Worm (Caenorhabditis elegans) whole organism, L4 larva: ENCODE measurements around the gene Y39E4A.1.

Experiments
- Y5F2A.4 ChIP-seq: fragments of 200-800 bp; sonication (Bioruptor generic); optimal IDR thresholded peaks from 2 replicates; lab custom pipeline; 2018; ENCODE audit warnings: mild to moderate bottlenecking, missing genetic modification characterization, missing compliant biosample characterization
- ZK546.5 ChIP-seq, 2 experiments: sonication (generic microtip); optimal IDR thresholded peaks; 2 replicates each; lab custom pipeline; 2017; ENCODE audit warnings: missing biosample characterization in 2 of 2, missing genetic modification characterization in 2 of 2
- ama-1 ChIP-seq: fragments of 150-350 bp; optimal IDR thresholded peaks from 2 replicates; lab custom pipeline; 2014; ENCODE audit warnings: inconsistent platforms, mixed read lengths
- pha-4 ChIP-seq, 2 experiments: fragments of 150-350 bp in 1 of 2; fragments of 200-800 bp in 1 of 2; sonication (Bioruptor generic) in 1 of 2; IDR thresholded peaks in 1 of 2; optimal IDR thresholded peaks in 1 of 2; 2 replicates each; pipeline versions ENCODE4 v1.3.6 to Lab custom; 2014 to 2022; ENCODE audit warnings: missing genetic modification characterization in 2 of 2, missing genetic modification reagents in 2 of 2, missing biosample characterization in 1 of 2, missing compliant biosample characterization in 1 of 2
- skn-1 ChIP-seq: fragments of 150-350 bp; optimal IDR thresholded peaks from 2 replicates; lab custom pipeline; 2014; ENCODE audit warnings: missing biosample characterization, missing genetic modification characterization
- unc-39 ChIP-seq: sonication (generic microtip); optimal IDR thresholded peaks from 2 replicates; lab custom pipeline; 2017; ENCODE audit warnings: missing biosample characterization, missing genetic modification characterization
- unc-62 ChIP-seq, 3 experiments: fragments of 150-350 bp in 1 of 3; sonication (generic microtip); optimal IDR thresholded peaks in 2 of 3; peaks in 1 of 3; 1 replicate in 1 of 3; 2 replicates in 2 of 3; lab custom pipeline; 2014 to 2017; ENCODE audit warnings: missing biosample characterization in 3 of 3, missing genetic modification characterization in 3 of 3, missing genetic modification reagents in 3 of 3, missing genotype in 1 of 3

DNA sequence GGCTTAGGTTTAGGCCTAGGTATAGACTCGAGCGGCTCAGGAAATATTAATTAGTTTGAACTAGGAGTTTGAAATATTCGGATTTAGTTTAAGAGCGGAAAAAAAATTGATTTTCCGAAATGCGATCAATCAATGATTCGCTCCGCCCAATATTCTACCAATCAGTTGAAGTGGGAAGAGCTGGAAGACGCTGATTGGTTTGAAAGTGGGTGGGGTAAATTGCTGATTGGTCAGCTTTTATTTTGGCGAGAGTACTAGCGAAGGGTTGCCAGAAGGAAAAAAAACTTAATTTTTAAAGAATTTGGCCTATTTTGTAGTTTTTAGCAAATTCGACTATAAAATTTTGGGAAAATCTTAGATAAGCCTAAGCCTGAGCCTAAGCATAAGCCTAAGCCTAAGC is 7.1 kb upstream of the Y39E4A.1 start:
- no peak for TF ChIP-seq pha-4 (GFP tag; IDR thresholded peaks at IDR 0.05; lab: Robert Waterston, UW)
- TF ChIP-seq pha-4 (tag; optimal IDR thresholded peaks at IDR 0.05; lab: Kevin White, UChicago) = no peak
- no peak for TF ChIP-seq unc-62 (GFP tag; optimal IDR thresholded peaks at IDR 0.05 in 1 of 2; lab: Kevin White, UChicago)
- no peak for TF ChIP-seq unc-62 (tag; optimal IDR thresholded peaks at IDR 0.05; lab: Kevin White, UChicago)
- no peak for TF ChIP-seq ama-1 (lab: Kevin White, UChicago)
- TF ChIP-seq Y5F2A.4 = no peak
- no peak for TF ChIP-seq unc-39 (tag; lab: Kevin White, UChicago)
- no peak for TF ChIP-seq skn-1 (tag; lab: Kevin White, UChicago)
- TF ChIP-seq ZK546.5 (tag; optimal IDR thresholded peaks at IDR 0.05; lab: Kevin White, UChicago) = no peak
